Worm (Caenorhabditis elegans) whole organism, L2 larva: ENCODE measurements around the gene F33G12.3.

Experiments used
- C34F6.9 ChIP-seq: fragments of 150-350 bp; optimal IDR thresholded peaks from 2 replicates; lab custom pipeline; 2014; ENCODE audit warnings: missing biosample characterization, missing genetic modification characterization
- F13H6.1 ChIP-seq: sonication (generic microtip); optimal IDR thresholded peaks from 2 replicates; lab custom pipeline; 2016; ENCODE audit warnings: missing genetic modification characterization, missing compliant biosample characterization
- R02D3.7 ChIP-seq: fragments of 150-350 bp; optimal IDR thresholded peaks from 2 replicates; lab custom pipeline; 2014; ENCODE audit warnings: missing biosample characterization, missing genetic modification characterization
- ZK546.5 ChIP-seq: sonication (generic microtip); optimal IDR thresholded peaks from 2 replicates; lab custom pipeline; 2017; ENCODE audit warnings: missing biosample characterization, missing genetic modification characterization
- ama-1 ChIP-seq: fragments of 150-350 bp; optimal IDR thresholded peaks from 2 replicates; lab custom pipeline; 2018; ENCODE audit warnings: inconsistent platforms
- ceh-16 ChIP-seq: fragments of 150-350 bp; optimal IDR thresholded peaks from 2 replicates; lab custom pipeline; 2014; ENCODE audit warnings: missing biosample characterization, missing genetic modification characterization
- crh-2 ChIP-seq: sonication (generic microtip); optimal IDR thresholded peaks from 2 replicates; lab custom pipeline; 2017; ENCODE audit warnings: missing biosample characterization, missing genetic modification characterization
- dmd-4 ChIP-seq: sonication (generic microtip); optimal IDR thresholded peaks from 2 replicates; lab custom pipeline; 2017; ENCODE audit warnings: missing biosample characterization, missing genetic modification characterization
- egl-27 ChIP-seq: sonication (generic microtip); optimal IDR thresholded peaks from 3 replicates; lab custom pipeline; 2017; ENCODE audit warnings: missing biosample characterization, missing genetic modification reagents, missing genetic modification characterization
- elt-1 ChIP-seq: fragments of 150-350 bp; optimal IDR thresholded peaks from 2 replicates; lab custom pipeline; 2014; ENCODE audit warnings: missing biosample characterization, missing genetic modification characterization
- elt-3 ChIP-seq: sonication (generic microtip); optimal IDR thresholded peaks from 2 replicates; lab custom pipeline; 2017; ENCODE audit warnings: missing biosample characterization, missing genetic modification characterization
- fos-1 ChIP-seq: fragments of 150-350 bp; optimal IDR thresholded peaks from 2 replicates; lab custom pipeline; 2014; ENCODE audit warnings: missing biosample characterization, missing genetic modification characterization
- gmeb-1 ChIP-seq: fragments of 150-350 bp; optimal IDR thresholded peaks from 2 replicates; lab custom pipeline; 2014; ENCODE audit warnings: missing biosample characterization, missing genetic modification characterization
- lin-11 ChIP-seq: fragments of 150-350 bp; sonication (generic microtip); optimal IDR thresholded peaks from 2 replicates; lab custom pipeline; 2014; ENCODE audit warnings: missing biosample characterization, missing genetic modification characterization, inconsistent platforms, mixed read lengths
- lin-13 ChIP-seq: fragments of 150-350 bp; optimal IDR thresholded peaks from 2 replicates; lab custom pipeline; 2014; ENCODE audit warnings: missing biosample characterization, missing genetic modification reagents, missing genetic modification characterization
- lsy-2 ChIP-seq, 2 experiments: fragments of 150-350 bp in 1 of 2; sonication (generic microtip) in 1 of 2; optimal IDR thresholded peaks; 2 replicates each; lab custom pipeline; 2014 to 2017; ENCODE audit warnings: missing biosample characterization in 2 of 2, missing genetic modification characterization in 2 of 2
- mdl-1 ChIP-seq, 2 experiments: fragments of 150-350 bp in 1 of 2; sonication (generic microtip) in 1 of 2; optimal IDR thresholded peaks; 2 replicates each; lab custom pipeline; 2017; ENCODE audit warnings: missing biosample characterization in 2 of 2, missing genetic modification characterization in 2 of 2
- nhr-10 ChIP-seq: sonication (generic microtip); optimal IDR thresholded peaks from 2 replicates; lab custom pipeline; 2017; ENCODE audit warnings: missing biosample characterization, missing genetic modification characterization
- nhr-12 ChIP-seq: fragments of 150-350 bp; optimal IDR thresholded peaks from 2 replicates; lab custom pipeline; 2014; ENCODE audit warnings: missing biosample characterization, missing genetic modification characterization
- nhr-129 ChIP-seq: fragments of 150-350 bp; optimal IDR thresholded peaks from 2 replicates; lab custom pipeline; 2014; ENCODE audit warnings: missing biosample characterization, missing genetic modification characterization
- nhr-21 ChIP-seq: fragments of 150-350 bp; optimal IDR thresholded peaks from 2 replicates; lab custom pipeline; 2014; ENCODE audit warnings: missing biosample characterization, missing genetic modification characterization
- nhr-23 ChIP-seq: fragments of 150-350 bp; optimal IDR thresholded peaks from 2 replicates; lab custom pipeline; 2014; ENCODE audit warnings: missing biosample characterization, missing genetic modification reagents, missing genetic modification characterization
- nhr-237 ChIP-seq: fragments of 150-350 bp; optimal IDR thresholded peaks from 2 replicates; lab custom pipeline; 2014; ENCODE audit warnings: missing biosample characterization, missing genetic modification characterization
- nhr-25 ChIP-seq: fragments of 150-350 bp; sonication (generic microtip); optimal IDR thresholded peaks from 3 replicates; lab custom pipeline; 2014; ENCODE audit warnings: missing biosample characterization, missing genetic modification characterization
- nhr-6 ChIP-seq: fragments of 150-350 bp; optimal IDR thresholded peaks from 2 replicates; lab custom pipeline; 2014; ENCODE audit warnings: missing biosample characterization, missing genetic modification characterization
- peb-1 ChIP-seq: fragments of 150-350 bp; optimal IDR thresholded peaks from 2 replicates; lab custom pipeline; 2014; ENCODE audit warnings: missing biosample characterization, missing genetic modification characterization
- sem-4 ChIP-seq: fragments of 150-350 bp; optimal IDR thresholded peaks from 2 replicates; lab custom pipeline; 2014; ENCODE audit warnings: missing biosample characterization, missing genetic modification reagents, missing genetic modification characterization
- skn-1 ChIP-seq: sonication (generic microtip); optimal IDR thresholded peaks from 2 replicates; lab custom pipeline; 2017; ENCODE audit warnings: missing biosample characterization, missing genetic modification characterization
- sma-3 ChIP-seq: sonication (generic microtip); optimal IDR thresholded peaks from 2 replicates; lab custom pipeline; 2016; ENCODE audit warnings: missing genetic modification reagents, missing genetic modification characterization, missing compliant biosample characterization
- sma-9 ChIP-seq, 2 experiments: fragments of 150-350 bp in 1 of 2; sonication (generic microtip) in 1 of 2; optimal IDR thresholded peaks; 2 replicates each; lab custom pipeline; 2014 to 2016; ENCODE audit warnings: missing genetic modification characterization in 2 of 2, mild to moderate bottlenecking in 1 of 2, missing biosample characterization in 1 of 2, missing compliant biosample characterization in 1 of 2, missing genetic modification reagents in 1 of 2, moderate library complexity in 1 of 2
- snpc-4 ChIP-seq: fragments of 150-350 bp; optimal IDR thresholded peaks from 2 replicates; lab custom pipeline; 2014; ENCODE audit warnings: missing biosample characterization, missing genetic modification characterization
- unc-39 ChIP-seq: fragments of 150-350 bp; optimal IDR thresholded peaks from 2 replicates; lab custom pipeline; 2014; ENCODE audit warnings: missing biosample characterization, missing genetic modification characterization
- unc-55 ChIP-seq: fragments of 150-350 bp; sonication (generic microtip); optimal IDR thresholded peaks from 3 replicates; lab custom pipeline; 2014; ENCODE audit warnings: missing biosample characterization, missing genetic modification reagents, missing genetic modification characterization
- zag-1 ChIP-seq: fragments of 150-350 bp; optimal IDR thresholded peaks from 2 replicates; lab custom pipeline; 2014; ENCODE audit warnings: missing biosample characterization, missing genetic modification characterization
- ztf-11 ChIP-seq: sonication (generic microtip); optimal IDR thresholded peaks from 2 replicates; lab custom pipeline; 2017; ENCODE audit warnings: missing biosample characterization, missing genetic modification characterization
- ztf-4 ChIP-seq: fragments of 150-350 bp; optimal IDR thresholded peaks from 2 replicates; lab custom pipeline; 2014; ENCODE audit warnings: missing biosample characterization, missing genetic modification characterization

F33G12.3 gene

ce11 chrII:5042381-5042930, 8.6 kb upstream of the F33G12.3 start (continued):
- TF ChIP-seq skn-1, result no peak
- TF ChIP-seq nhr-23, result no peak

ce11 chrII:5040631-5041156, 6.9 kb upstream of the F33G12.3 start, which contains the start of gene F33G12.7:
F33G12.7 (minus strand) TSS chrII:5040681.
- TF ChIP-seq nhr-23 (no peak), unc-55 (GFP tag; lab: Kevin White, UChicago) (peak; percentile 15), lin-11 (tag; lab: Kevin White, UChicago) (no peak), ztf-11 (no peak), C34F6.9 (tag; lab: Kevin White, UChicago) (peak; percentile 5), lsy-2 (tag; optimal IDR thresholded peaks at IDR 0.05; lab: Kevin White, UChicago) (peak in 1 of 2 experiments; percentile 7)
- TF ChIP-seq, all 48 proteins: peak for 3

DNA sequence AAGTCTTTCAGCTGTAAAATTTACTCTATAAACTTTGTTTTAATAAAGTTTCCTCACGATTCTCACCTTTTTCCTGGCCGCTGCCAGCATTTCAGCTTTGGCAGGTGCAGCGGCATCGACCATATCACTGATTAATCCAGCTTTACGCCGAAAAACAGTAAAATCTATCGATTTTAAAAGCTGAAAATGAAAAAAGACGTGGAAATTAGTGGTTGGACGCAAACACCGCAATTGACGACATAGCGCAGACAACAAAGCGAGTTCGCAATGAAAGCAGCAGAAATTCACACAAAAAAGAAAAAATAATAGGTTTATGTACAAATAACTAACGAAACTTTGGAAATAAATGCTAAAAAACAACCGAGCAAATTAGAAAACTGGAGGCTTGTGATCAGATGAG, 6.1 kb upstream of the F33G12.3 start, which contains the start of gene golg-2:
Gene golg-2, minus strand, starts transcription at position 180 of the 400 bp plus-strand sequence.
- TF ChIP-seq nhr-129 (tag; lab: Kevin White, UChicago), result peak; percentile 19
- peak in 1 of 2 experiments; percentile 50 for TF ChIP-seq lsy-2 (tag; optimal IDR thresholded peaks at IDR 0.05; lab: Kevin White, UChicago)
- TF ChIP-seq unc-55 (GFP tag; lab: Kevin White, UChicago), result peak; percentile 13
- peak; percentile 34 for TF ChIP-seq crh-2 (tag; lab: Kevin White, UChicago)
- peak; percentile 28 for TF ChIP-seq C34F6.9 (tag; lab: Kevin White, UChicago)
- TF ChIP-seq lin-11 (tag; lab: Kevin White, UChicago), result no peak

DNA sequence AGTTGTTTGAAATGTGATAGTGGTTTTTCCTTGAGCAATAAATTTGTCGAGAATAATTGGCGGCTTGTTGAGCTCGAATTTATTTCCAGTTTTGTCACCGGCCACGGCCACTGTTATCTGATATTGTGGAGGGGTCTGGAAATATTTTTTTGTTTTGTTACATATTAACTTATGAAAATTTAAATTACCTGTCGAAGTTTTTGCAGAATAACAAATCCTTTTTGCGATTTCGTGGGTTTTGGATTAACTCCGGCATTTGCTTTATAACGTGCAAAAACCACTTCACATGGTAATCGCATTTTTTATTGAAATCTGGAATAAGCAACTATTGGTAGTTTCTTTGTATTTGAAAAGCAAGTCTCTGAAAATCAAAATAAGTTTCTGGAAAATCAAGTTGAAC, 2.3 kb upstream of the F33G12.3 start, which contains the start of gene lrr-1:
Gene lrr-1, minus strand, starts transcription at position 312 of the 400 bp plus-strand sequence.
- no peak for TF ChIP-seq ZK546.5
- TF ChIP-seq nhr-6 (tag; lab: Kevin White, UChicago), result no peak
- TF ChIP-seq zag-1 (tag; lab: Kevin White, UChicago), result no peak
- no peak for TF ChIP-seq lin-13 (GFP tag; lab: Kevin White, UChicago)
- TF ChIP-seq R02D3.7, result no peak
- TF ChIP-seq sma-9 (GFP tag; optimal IDR thresholded peaks at IDR 0.05; lab: Kevin White, UChicago), result no peak
- TF ChIP-seq sma-9 (tag; optimal IDR thresholded peaks at IDR 0.05; lab: Kevin White, UChicago), result no peak
- no peak for TF ChIP-seq peb-1 (tag; lab: Kevin White, UChicago)

ce11 chrII:5032669-5033068, 1.2 kb downstream of the F33G12.3 start:
- TF ChIP-seq fos-1 (tag; lab: Kevin White, UChicago), result peak; percentile 59
- no peak for TF ChIP-seq sem-4 (tag; lab: Kevin White, UChicago)
- no peak for TF ChIP-seq nhr-10
- TF ChIP-seq lsy-2 (tag; optimal IDR thresholded peaks at IDR 0.05; lab: Kevin White, UChicago), result peak; percentile 32 to 59
- TF ChIP-seq ztf-4, result no peak
- peak; percentile 55 for TF ChIP-seq unc-55 (GFP tag; lab: Kevin White, UChicago)
- peak; percentile 7 for TF ChIP-seq snpc-4 (tag; lab: Kevin White, UChicago)
- no peak for TF ChIP-seq ama-1 (lab: Kevin White, UChicago)
- peak; percentile 50 for TF ChIP-seq sma-3 (GFP tag; lab: Kevin White, UChicago)
- TF ChIP-seq ztf-11, result no peak
- peak in 1 of 2 experiments; percentile 10 for TF ChIP-seq mdl-1 (tag; optimal IDR thresholded peaks at IDR 0.05; lab: Kevin White, UChicago)
- TF ChIP-seq F13H6.1 (tag; lab: Kevin White, UChicago), result peak; percentile 70
- TF ChIP-seq sma-9 (GFP tag; optimal IDR thresholded peaks at IDR 0.05; lab: Kevin White, UChicago), result peak; percentile 26
- TF ChIP-seq sma-9 (tag; optimal IDR thresholded peaks at IDR 0.05; lab: Kevin White, UChicago), result no peak
- TF ChIP-seq lin-11 (tag; lab: Kevin White, UChicago), result peak; percentile 11
- peak; percentile 1 for TF ChIP-seq nhr-25
- TF ChIP-seq nhr-12 (tag; lab: Kevin White, UChicago), result no peak
- no peak for TF ChIP-seq elt-1 (tag; lab: Kevin White, UChicago)
- peak; percentile 13 for TF ChIP-seq lin-13 (GFP tag; lab: Kevin White, UChicago)
- TF ChIP-seq ceh-16 (tag; lab: Kevin White, UChicago), result peak; percentile 13
- TF ChIP-seq nhr-129 (tag; lab: Kevin White, UChicago), result peak; percentile 81
- no peak for TF ChIP-seq unc-39 (tag; lab: Kevin White, UChicago)
- no peak for TF ChIP-seq zag-1 (tag; lab: Kevin White, UChicago)
- TF ChIP-seq dmd-4 (tag; lab: Kevin White, UChicago), result no peak
- TF ChIP-seq C34F6.9 (tag; lab: Kevin White, UChicago), result peak; percentile 34
- peak; percentile 54 for TF ChIP-seq gmeb-1 (tag; lab: Kevin White, UChicago)
- TF ChIP-seq egl-27 (tag; lab: Kevin White, UChicago), result peak; percentile 32
- no peak for TF ChIP-seq elt-3 (tag; lab: Kevin White, UChicago)
- TF ChIP-seq R02D3.7, result no peak
- no peak for TF ChIP-seq nhr-237 (tag; lab: Kevin White, UChicago)
- TF ChIP-seq nhr-21 (tag; lab: Kevin White, UChicago), result peak; percentile 36
